Worm (Caenorhabditis elegans) whole organism, L2 larva: ENCODE results near the gene ntl-3.

Source experiments
- alr-1 ChIP-seq: fragments of 150-350 bp; optimal IDR thresholded peaks from 2 replicates; lab custom pipeline; 2014; ENCODE audit warnings: missing biosample characterization, missing genetic modification characterization
- aly-2 ChIP-seq: fragments of 150-350 bp; optimal IDR thresholded peaks from 2 replicates; lab custom pipeline; 2014; ENCODE audit warnings: missing biosample characterization, missing genetic modification characterization
- ama-1 ChIP-seq: fragments of 150-350 bp; optimal IDR thresholded peaks from 2 replicates; lab custom pipeline; 2018; ENCODE audit warnings: inconsistent platforms
- ceh-82 ChIP-seq: fragments of 150-350 bp; optimal IDR thresholded peaks from 2 replicates; lab custom pipeline; 2014; ENCODE audit warnings: missing biosample characterization, missing genetic modification characterization
- gmeb-1 ChIP-seq: fragments of 150-350 bp; optimal IDR thresholded peaks from 2 replicates; lab custom pipeline; 2014; ENCODE audit warnings: missing biosample characterization, missing genetic modification characterization
- lin-13 ChIP-seq: fragments of 150-350 bp; optimal IDR thresholded peaks from 2 replicates; lab custom pipeline; 2014; ENCODE audit warnings: missing biosample characterization, missing genetic modification reagents, missing genetic modification characterization
- mab-5 ChIP-seq: fragments of 150-350 bp; optimal IDR thresholded peaks from 2 replicates; lab custom pipeline; 2014; ENCODE audit warnings: missing biosample characterization, missing genetic modification characterization
- nhr-10 ChIP-seq: sonication (generic microtip); optimal IDR thresholded peaks from 2 replicates; lab custom pipeline; 2017; ENCODE audit warnings: missing biosample characterization, missing genetic modification characterization
- nhr-77 ChIP-seq: fragments of 150-350 bp; optimal IDR thresholded peaks from 2 replicates; lab custom pipeline; 2014; ENCODE audit warnings: missing biosample characterization, missing genetic modification characterization
- snpc-4 ChIP-seq: fragments of 150-350 bp; optimal IDR thresholded peaks from 2 replicates; lab custom pipeline; 2014; ENCODE audit warnings: missing biosample characterization, missing genetic modification characterization
- ztf-4 ChIP-seq: fragments of 150-350 bp; optimal IDR thresholded peaks from 2 replicates; lab custom pipeline; 2014; ENCODE audit warnings: missing biosample characterization, missing genetic modification characterization

DNA sequence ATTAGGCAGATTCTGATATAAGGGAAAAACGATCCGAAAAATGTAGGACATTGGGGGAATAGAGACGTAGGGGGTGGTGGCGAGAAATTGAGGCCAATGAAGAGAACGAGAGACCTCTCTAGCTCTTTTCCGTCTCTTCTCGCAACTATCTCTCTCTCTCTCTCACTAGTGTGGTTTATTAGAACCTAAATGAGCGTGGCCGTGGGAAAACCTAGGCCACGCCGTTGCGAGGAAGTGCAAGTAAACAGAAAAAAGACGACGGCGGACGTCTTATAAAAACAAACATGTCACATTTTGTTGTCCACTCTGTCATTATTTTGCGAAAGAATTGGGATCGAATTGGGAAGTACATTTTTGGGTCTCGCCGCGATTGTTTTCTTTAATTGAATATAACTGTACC lies 23.7 kb upstream of the ntl-3 start:
- TF ChIP-seq ama-1 (lab: Kevin White, UChicago) (no peak), gmeb-1 (tag; lab: Kevin White, UChicago) (peak; percentile 76), ceh-82 (peak; percentile 3), nhr-10 (tag; lab: Kevin White, UChicago) (peak; percentile 10), mab-5 (tag; lab: Kevin White, UChicago) (peak; percentile 62), ztf-4 (tag; lab: Kevin White, UChicago) (no peak), alr-1 (tag; lab: Kevin White, UChicago) (no peak), nhr-77 (tag; lab: Kevin White, UChicago) (no peak), snpc-4 (peak; percentile 89), aly-2 (tag; lab: Kevin White, UChicago) (no peak), lin-13 (GFP tag; lab: Kevin White, UChicago) (peak; percentile 92)
